Fruit fly (Drosophila melanogaster) whole organism, embryonic: ENCODE data around the gene gb.

ENCODE experiments used
- B-H2 ChIP-seq: fragments of 200-800 bp; sonication (Bioruptor generic); optimal IDR thresholded peaks from 2 replicates; lab custom pipeline; 2018; ENCODE audit warnings: missing biosample characterization, mild to moderate bottlenecking, missing genetic modification characterization
- Bdp1 ChIP-seq: fragments of 200-800 bp; sonication (Bioruptor generic); optimal IDR thresholded peaks from 3 replicates; lab custom pipeline; 2016; ENCODE audit warnings: missing biosample characterization, missing genetic modification characterization
- Bgb ChIP-seq: fragments of 200-800 bp; sonication (Bioruptor generic); IDR thresholded peaks from 2 replicates; pipeline ENCODE4 v1.3.6; 2022; ENCODE audit warnings: missing biosample characterization, missing genetic modification characterization; ENCODE audit not compliant: partially characterized antibody
- CG10274 ChIP-seq: fragments of 200-800 bp; sonication (Bioruptor generic); optimal IDR thresholded peaks from 3 replicates; lab custom pipeline; 2017; ENCODE audit warnings: missing biosample characterization, mild to moderate bottlenecking, missing genetic modification characterization
- CG10565 ChIP-seq: fragments of 200-800 bp; sonication (Bioruptor generic); optimal IDR thresholded peaks from 3 replicates; lab custom pipeline; 2016; ENCODE audit warnings: missing biosample characterization, mild to moderate bottlenecking, missing genetic modification characterization
- CG11695 ChIP-seq: fragments of 200-800 bp; sonication (Bioruptor generic); IDR thresholded peaks from 3 replicates; pipeline ENCODE4 v1.3.6; 2022; ENCODE audit warnings: missing biosample characterization, missing genetic modification characterization
- CG11696 ChIP-seq: fragments of 200-800 bp; sonication (Bioruptor generic); IDR thresholded peaks from 2 replicates; pipeline ENCODE4 v1.3.6; 2022; ENCODE audit warnings: missing biosample characterization, missing genetic modification characterization
- CG12104 ChIP-seq: fragments of 200-800 bp; sonication (Bioruptor generic); optimal IDR thresholded peaks from 3 replicates; lab custom pipeline; 2016; ENCODE audit warnings: missing biosample characterization, missing genetic modification characterization
- CG13296 ChIP-seq: fragments of 200-800 bp; sonication (Bioruptor generic); optimal IDR thresholded peaks from 3 replicates; lab custom pipeline; 2018; ENCODE audit warnings: missing biosample characterization, mild to moderate bottlenecking, missing genetic modification characterization
- CG14050 ChIP-seq: fragments of 200-800 bp; sonication (Bioruptor generic); IDR thresholded peaks from 3 replicates; pipeline ENCODE4 v1.3.6; 2022; ENCODE audit warnings: missing biosample characterization, missing genetic modification characterization
- CG15601 ChIP-seq: fragments of 200-800 bp; sonication (Bioruptor generic); optimal IDR thresholded peaks from 3 replicates; lab custom pipeline; 2019; ENCODE audit warnings: missing biosample characterization, mild to moderate bottlenecking, missing genetic modification characterization, moderate library complexity
- CG1602 ChIP-seq: fragments of 200-800 bp; sonication (Bioruptor generic); optimal IDR thresholded peaks from 3 replicates; lab custom pipeline; 2016; ENCODE audit warnings: missing biosample characterization, missing genetic modification characterization
- CG17568 ChIP-seq: fragments of 200-800 bp; sonication (Bioruptor generic); optimal IDR thresholded peaks from 2 replicates; lab custom pipeline; 2018; ENCODE audit warnings: missing biosample characterization, mild to moderate bottlenecking, missing genetic modification characterization, moderate library complexity
- CG31441 ChIP-seq: fragments of 200-800 bp; sonication (Bioruptor generic); IDR thresholded peaks from 2 replicates; pipeline ENCODE4 v1.3.6; 2022; ENCODE audit warnings: missing biosample characterization, missing genetic modification characterization
- CG34422 ChIP-seq: fragments of 200-800 bp; sonication (Bioruptor generic); IDR thresholded peaks from 3 replicates; pipeline ENCODE4 v1.3.6; 2022; ENCODE audit warnings: missing biosample characterization, missing genetic modification characterization
- CG4424 ChIP-seq: fragments of 200-800 bp; sonication (Bioruptor generic); optimal IDR thresholded peaks from 3 replicates; lab custom pipeline; 2016; ENCODE audit warnings: missing biosample characterization, missing genetic modification characterization
- CG6175 ChIP-seq: fragments of 200-800 bp; sonication (Bioruptor generic); IDR thresholded peaks from 3 replicates; pipeline ENCODE4 v1.3.6; 2022; ENCODE audit warnings: missing biosample characterization, missing genetic modification characterization
- CG6254 ChIP-seq: fragments of 200-800 bp; sonication (Bioruptor generic); optimal IDR thresholded peaks from 3 replicates; lab custom pipeline; 2017; ENCODE audit warnings: mild to moderate bottlenecking, missing biosample characterization, missing genetic modification reagents, missing genetic modification characterization
- CG6791 ChIP-seq: fragments of 200-800 bp; sonication (Bioruptor generic); IDR thresholded peaks from 3 replicates; pipeline ENCODE4 v1.3.6; 2022; ENCODE audit warnings: missing biosample characterization, missing genetic modification characterization; ENCODE audit not compliant: partially characterized antibody
- CG7745 ChIP-seq: fragments of 200-800 bp; sonication (Bioruptor generic); optimal IDR thresholded peaks from 2 replicates; lab custom pipeline; 2018; ENCODE audit warnings: missing biosample characterization, mild to moderate bottlenecking, missing genetic modification characterization, moderate library complexity
- CG7786 ChIP-seq: fragments of 200-800 bp; sonication (Bioruptor generic); optimal IDR thresholded peaks from 2 replicates; lab custom pipeline; 2016; ENCODE audit warnings: missing biosample characterization, missing genetic modification characterization
- CG8089 ChIP-seq: fragments of 200-800 bp; sonication (Bioruptor generic); optimal IDR thresholded peaks from 3 replicates; lab custom pipeline; 2016; ENCODE audit warnings: missing biosample characterization, missing genetic modification characterization
- CG8478 ChIP-seq: fragments of >200 bp; optimal IDR thresholded peaks from 2 replicates; lab custom pipeline; 2018
- Camta ChIP-seq: fragments of 200-800 bp; sonication (Bioruptor generic); optimal IDR thresholded peaks from 2 replicates; lab custom pipeline; 2016; ENCODE audit warnings: missing biosample characterization, missing genetic modification characterization
- Doc3 ChIP-seq: fragments of 200-800 bp; sonication (Bioruptor generic); IDR thresholded peaks from 3 replicates; pipeline ENCODE4 v1.3.6; 2022; ENCODE audit warnings: missing biosample characterization, missing genetic modification characterization; ENCODE audit not compliant: partially characterized antibody
- Ets65A ChIP-seq: fragments of 200-800 bp; sonication (Bioruptor generic); peaks from one replicate; lab custom pipeline; 2016; ENCODE audit warnings: missing biosample characterization, missing genetic modification characterization
- Med ChIP-seq: fragments of 200-800 bp; sonication (Bioruptor generic); peaks from one replicate; lab custom pipeline; 2016; ENCODE audit warnings: missing biosample characterization, missing genetic modification characterization, mild to moderate bottlenecking, inconsistent platforms, moderate library complexity
- PHDP ChIP-seq: fragments of 200-800 bp; sonication (Bioruptor generic); optimal IDR thresholded peaks from 3 replicates; lab custom pipeline; 2018; ENCODE audit warnings: missing biosample characterization, mild to moderate bottlenecking, missing genetic modification characterization, moderate library complexity
- Usf ChIP-seq: fragments of 200-800 bp; sonication (Bioruptor generic); optimal IDR thresholded peaks from 2 replicates; lab custom pipeline; 2017; ENCODE audit warnings: missing genotype, missing biosample characterization, missing genetic modification characterization
- ash1 ChIP-seq: fragments of 200-800 bp; sonication (Bioruptor generic); optimal IDR thresholded peaks from 2 replicates; lab custom pipeline; 2018; ENCODE audit warnings: missing biosample characterization, mild to moderate bottlenecking, missing genetic modification characterization
- cg ChIP-seq: fragments of 200-800 bp; sonication (Bioruptor generic); optimal IDR thresholded peaks from 3 replicates; lab custom pipeline; 2019; ENCODE audit warnings: missing biosample characterization, mild to moderate bottlenecking, missing genetic modification characterization, moderate library complexity
- dpn ChIP-seq, 2 experiments: fragments of 200-800 bp; sonication (Bioruptor generic); optimal IDR thresholded peaks; 3 replicates each; lab custom pipeline; 2016; ENCODE audit warnings: missing biosample characterization in 2 of 2, missing genetic modification characterization in 2 of 2
- exex ChIP-seq: fragments of 200-800 bp; sonication (Bioruptor generic); optimal IDR thresholded peaks from 4 replicates; lab custom pipeline; 2018; ENCODE audit warnings: missing biosample characterization, mild to moderate bottlenecking, missing genetic modification characterization, moderate library complexity
- gsb ChIP-seq: fragments of 200-800 bp; sonication (Bioruptor generic); IDR thresholded peaks from 2 replicates; pipeline ENCODE4 v1.3.6; 2022; ENCODE audit warnings: missing biosample characterization, missing genetic modification characterization
- hth ChIP-seq: fragments of >200 bp; optimal IDR thresholded peaks from 2 replicates; lab custom pipeline; 2017; ENCODE audit warnings: inconsistent platforms
- lbe ChIP-seq: fragments of 200-800 bp; sonication (Bioruptor generic); optimal IDR thresholded peaks from 2 replicates; lab custom pipeline; 2016; ENCODE audit warnings: missing biosample characterization, mild to moderate bottlenecking, missing genetic modification characterization
- lov ChIP-seq, 2 experiments: fragments of 200-800 bp in 1 of 2; fragments of >200 bp in 1 of 2; sonication (Bioruptor generic) in 1 of 2; IDR thresholded peaks in 1 of 2; optimal IDR thresholded peaks in 1 of 2; 2 replicates in 1 of 2; 3 replicates in 1 of 2; pipeline versions ENCODE4 v1.3.6 to Lab custom; 2017 to 2022; ENCODE audit warnings: missing biosample characterization in 1 of 2, missing genetic modification characterization in 1 of 2
- maf-S ChIP-seq: fragments of 200-800 bp; sonication (Bioruptor generic); optimal IDR thresholded peaks from 2 replicates; lab custom pipeline; 2016; ENCODE audit warnings: missing biosample characterization, missing genetic modification characterization
- nerfin-1 ChIP-seq: fragments of 200-800 bp; sonication (Bioruptor generic); optimal IDR thresholded peaks from 3 replicates; lab custom pipeline; 2019; ENCODE audit warnings: missing biosample characterization, mild to moderate bottlenecking, missing genetic modification characterization, moderate library complexity
- odd ChIP-seq: fragments of 200-800 bp; sonication (Bioruptor generic); optimal IDR thresholded peaks from 2 replicates; lab custom pipeline; 2017; ENCODE audit warnings: missing biosample characterization, mild to moderate bottlenecking, missing genetic modification characterization
- org-1 ChIP-seq: fragments of 200-800 bp; sonication (Bioruptor generic); optimal IDR thresholded peaks from 2 replicates; lab custom pipeline; 2017; ENCODE audit warnings: missing biosample characterization, missing genetic modification characterization
- scrt ChIP-seq: fragments of 200-800 bp; sonication (Bioruptor generic); optimal IDR thresholded peaks from 2 replicates; lab custom pipeline; 2018; ENCODE audit warnings: missing biosample characterization, mild to moderate bottlenecking, missing genetic modification characterization, moderate library complexity
- sqz ChIP-seq: fragments of 200-800 bp; sonication (Bioruptor generic); optimal IDR thresholded peaks from 3 replicates; lab custom pipeline; 2018; ENCODE audit warnings: missing biosample characterization, mild to moderate bottlenecking, missing genetic modification characterization
- tgo ChIP-seq: fragments of 200-800 bp; sonication (Bioruptor generic); IDR thresholded peaks from 3 replicates; pipeline ENCODE4 v1.3.6; 2022; ENCODE audit warnings: missing biosample characterization, missing genetic modification characterization
- tin ChIP-seq: fragments of 200-800 bp; sonication (Bioruptor generic); optimal IDR thresholded peaks from 3 replicates; lab custom pipeline; 2016; ENCODE audit warnings: missing biosample characterization, missing genetic modification characterization
- trem ChIP-seq: fragments of 200-800 bp; optimal IDR thresholded peaks from 3 replicates; lab custom pipeline; 2019; ENCODE audit warnings: missing biosample characterization, mild to moderate bottlenecking, missing genetic modification characterization, moderate library complexity
- ttk ChIP-seq: fragments of 200-800 bp; sonication (Bioruptor generic); IDR thresholded peaks from 2 replicates; pipeline ENCODE4 v2.1.2; 2022; ENCODE audit warnings: missing biosample characterization, missing genetic modification characterization
- tup ChIP-seq: fragments of 200-800 bp; sonication (Bioruptor generic); optimal IDR thresholded peaks from 2 replicates; lab custom pipeline; 2016; ENCODE audit warnings: missing biosample characterization, mild to moderate bottlenecking, missing genetic modification characterization, moderate library complexity
- vfl ChIP-seq: fragments of 200-800 bp; sonication (Bioruptor generic); optimal IDR thresholded peaks from 2 replicates; lab custom pipeline; 2016; ENCODE audit warnings: missing biosample characterization, missing genetic modification characterization

Gene gb

DNA sequence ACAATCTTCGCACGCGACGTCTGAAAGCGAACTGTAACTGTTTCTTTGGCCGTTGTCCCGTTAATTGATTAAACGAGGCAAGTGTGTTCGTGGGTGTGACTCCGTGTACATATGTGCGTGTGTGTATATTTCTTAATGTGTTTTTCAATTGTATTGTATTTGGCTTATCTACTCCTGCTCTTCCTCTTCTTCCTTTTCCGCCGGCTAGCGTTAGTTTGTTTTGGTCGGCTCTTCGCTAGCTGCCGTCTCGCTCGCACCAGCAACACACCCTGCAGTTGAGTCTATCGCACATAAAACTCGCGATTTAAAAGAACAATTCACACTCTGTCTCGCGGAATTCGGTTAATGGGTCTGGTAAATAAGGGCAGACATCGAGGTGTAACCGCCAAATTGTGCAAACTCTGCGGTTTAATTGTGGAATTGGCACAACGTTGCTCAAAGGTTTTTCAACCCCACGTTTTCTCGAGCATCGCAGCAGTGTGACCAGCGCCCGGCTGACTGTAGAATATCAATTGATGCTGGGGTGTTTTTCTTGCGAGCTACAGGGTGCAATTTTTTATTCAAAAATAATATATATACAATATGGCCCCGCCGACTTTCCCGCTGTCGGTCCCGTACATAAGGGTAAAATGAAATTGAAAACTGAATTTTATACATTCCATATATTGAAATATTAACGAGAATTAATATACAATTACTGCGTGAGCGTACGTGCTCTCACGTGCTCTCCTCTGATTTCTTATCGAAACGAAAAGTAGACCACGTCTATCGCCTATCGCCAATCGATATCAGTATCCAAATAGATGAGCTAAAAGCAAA, at the start of gene gb, which contains the start of gene CG5815 (continued):
- TF ChIP-seq maf-S (GFP tag; lab: Kevin White, UChicago) (peak; percentile 66), trem (tag; lab: Kevin White, UChicago) (peak; percentile 87), CG10274 (GFP tag; lab: Kevin White, UChicago) (peak; percentile 76), Ets65A (peak; percentile 98), lov (optimal IDR thresholded peaks at IDR 0.05; lab: Kevin White, UChicago) (no peak), lov (GFP tag; IDR thresholded peaks at IDR 0.05; lab: Robert Waterston, UW) (peak; percentile 20; the same call in 1 of the 3 replicates), tin (peak; percentile 95), CG8478 (lab: Kevin White, UChicago) (no peak), CG6791 (GFP tag; lab: Robert Waterston, UW) (peak; percentile 92), odd (GFP tag; lab: Kevin White, UChicago) (peak; percentile 74), Usf (GFP tag; lab: Kevin White, UChicago) (peak; percentile 89), hth (no peak), sqz (no peak), CG11696 (GFP tag; lab: Robert Waterston, UW) (peak; percentile 77), CG7786 (GFP tag; lab: Kevin White, UChicago) (peak; percentile 67), CG8089 (GFP tag; lab: Kevin White, UChicago) (peak; percentile 54), CG1602 (peak; percentile 91), nerfin-1 (tag; lab: Kevin White, UChicago) (peak; percentile 79), vfl (GFP tag; lab: Kevin White, UChicago) (peak; percentile 91), CG4424 (GFP tag; lab: Kevin White, UChicago) (peak; percentile 93), CG14050 (peak; percentile 82), exex (tag; lab: Kevin White, UChicago) (peak; percentile 61), scrt (GFP tag; lab: Kevin White, UChicago) (peak; percentile 84), PHDP (tag; lab: Kevin White, UChicago) (peak; percentile 92), CG34422 (GFP tag; lab: Robert Waterston, UW) (peak; percentile 72), ttk (peak; percentile 89), CG15601 (peak; percentile 79), Camta (GFP tag; lab: Kevin White, UChicago) (peak; percentile 73), ash1 (no peak), CG6254 (GFP tag; lab: Kevin White, UChicago) (peak; percentile 92), CG10565 (GFP tag; lab: Kevin White, UChicago) (peak; percentile 32), org-1 (GFP tag; lab: Kevin White, UChicago) (peak; percentile 72), CG31441 (GFP tag; lab: Robert Waterston, UW) (peak; percentile 95), cg (GFP tag; lab: Kevin White, UChicago) (peak; percentile 75), Bgb (peak; percentile 90), B-H2 (GFP tag; lab: Kevin White, UChicago) (peak; percentile 90), tup (GFP tag; lab: Kevin White, UChicago) (peak; percentile 84), lbe (GFP tag; lab: Kevin White, UChicago) (peak; percentile 90), CG6175 (peak; percentile 86; the same call in 2 of the 3 replicates), dpn (GFP tag; optimal IDR thresholded peaks at IDR 0.05; lab: Kevin White, UChicago) (peak; percentile 89 to 92), Doc3 (GFP tag; lab: Robert Waterston, UW) (peak; percentile 98), CG11695 (GFP tag; lab: Robert Waterston, UW) (peak; percentile 90), Bdp1 (GFP tag; lab: Kevin White, UChicago) (peak; percentile 77), CG12104 (GFP tag; lab: Kevin White, UChicago) (peak; percentile 85), Med (GFP tag; lab: Kevin White, UChicago) (peak; percentile 97), CG17568 (GFP tag; lab: Kevin White, UChicago) (no peak), tgo (GFP tag; lab: Robert Waterston, UW) (peak; percentile 89), CG7745 (no peak), gsb (GFP tag; lab: Robert Waterston, UW) (peak; percentile 80), CG13296 (GFP tag; lab: Kevin White, UChicago) (peak; percentile 87)
